Fruit fly (Drosophila melanogaster) whole organism, embryonic: ENCODE data around the gene CG10252.

Experiments
- CG10366 ChIP-seq: fragments of 200-800 bp; sonication (Bioruptor generic); IDR thresholded peaks from 2 replicates; pipeline ENCODE4 v1.3.6; 2022; ENCODE audit warnings: missing biosample characterization, missing genetic modification characterization
- CG11456 ChIP-seq: fragments of 200-800 bp; sonication (Bioruptor generic); IDR thresholded peaks from 3 replicates; pipeline ENCODE4 v1.3.6; 2022; ENCODE audit warnings: missing biosample characterization, missing genetic modification characterization
- CG12155 ChIP-seq: fragments of 200-800 bp; sonication (Bioruptor generic); optimal IDR thresholded peaks from 3 replicates; lab custom pipeline; 2016; ENCODE audit warnings: missing biosample characterization, missing genetic modification characterization
- CG12391 ChIP-seq: fragments of 200-800 bp; sonication (Bioruptor generic); optimal IDR thresholded peaks from 3 replicates; lab custom pipeline; 2018; ENCODE audit warnings: missing biosample characterization, mild to moderate bottlenecking, missing genetic modification characterization, moderate library complexity
- CG13123 ChIP-seq: fragments of 200-800 bp; sonication (Bioruptor generic); optimal IDR thresholded peaks from 2 replicates; lab custom pipeline; 2016; ENCODE audit warnings: missing biosample characterization, missing genetic modification characterization
- CG13424 ChIP-seq: fragments of 200-800 bp; sonication (Bioruptor generic); optimal IDR thresholded peaks from 2 replicates; lab custom pipeline; 2019; ENCODE audit warnings: missing biosample characterization, mild to moderate bottlenecking, missing genetic modification characterization, moderate library complexity
- CG14710 ChIP-seq: fragments of 200-800 bp; sonication (Bioruptor generic); optimal IDR thresholded peaks from 3 replicates; lab custom pipeline; 2019; ENCODE audit warnings: missing biosample characterization, mild to moderate bottlenecking, missing genetic modification characterization, moderate library complexity
- CG1647 ChIP-seq: fragments of 200-800 bp; sonication (Bioruptor generic); optimal IDR thresholded peaks from 3 replicates; lab custom pipeline; 2016; ENCODE audit warnings: missing biosample characterization, missing genetic modification characterization
- CG18476 ChIP-seq: fragments of 200-800 bp; sonication (Bioruptor generic); optimal IDR thresholded peaks from 2 replicates; lab custom pipeline; 2016; ENCODE audit warnings: missing biosample characterization, mild to moderate bottlenecking, missing genetic modification characterization
- CG2889 ChIP-seq: fragments of 200-800 bp; sonication (Bioruptor generic); IDR thresholded peaks from 3 replicates; pipeline ENCODE4 v1.3.6; 2022; ENCODE audit warnings: missing biosample characterization, missing genetic modification characterization
- CG31441 ChIP-seq: fragments of 200-800 bp; sonication (Bioruptor generic); IDR thresholded peaks from 2 replicates; pipeline ENCODE4 v1.3.6; 2022; ENCODE audit warnings: missing biosample characterization, missing genetic modification characterization
- CG3163 ChIP-seq: fragments of 200-800 bp; sonication (Bioruptor generic); optimal IDR thresholded peaks from 3 replicates; lab custom pipeline; 2016; ENCODE audit warnings: missing biosample characterization, missing genetic modification characterization
- CG34376 ChIP-seq: fragments of 200-800 bp; sonication (Bioruptor generic); optimal IDR thresholded peaks from 2 replicates; lab custom pipeline; 2018; ENCODE audit warnings: missing biosample characterization, mild to moderate bottlenecking, missing genetic modification characterization
- CG4328 ChIP-seq: fragments of 200-800 bp; sonication (Bioruptor generic); optimal IDR thresholded peaks from 3 replicates; lab custom pipeline; 2017; ENCODE audit warnings: missing biosample characterization, missing genetic modification reagents, missing genetic modification characterization
- CG4820 ChIP-seq: fragments of 200-800 bp; sonication (Bioruptor generic); optimal IDR thresholded peaks from 3 replicates; lab custom pipeline; 2016; ENCODE audit warnings: missing biosample characterization, missing genetic modification characterization
- CG6689 ChIP-seq: fragments of 200-800 bp; sonication (Bioruptor generic); IDR thresholded peaks from 2 replicates; pipeline ENCODE4 v1.3.6; 2022; ENCODE audit warnings: missing biosample characterization, missing genetic modification characterization
- CG7357 ChIP-seq: fragments of 200-800 bp; sonication (Bioruptor generic); IDR thresholded peaks from 3 replicates; pipeline ENCODE4 v1.3.6; 2022; ENCODE audit warnings: missing biosample characterization, missing genetic modification characterization
- CG7987 ChIP-seq: fragments of 200-800 bp; sonication (Bioruptor generic); optimal IDR thresholded peaks from 2 replicates; lab custom pipeline; 2018; ENCODE audit warnings: missing biosample characterization, mild to moderate bottlenecking, missing genetic modification characterization, moderate library complexity
- CG8089 ChIP-seq: fragments of 200-800 bp; sonication (Bioruptor generic); optimal IDR thresholded peaks from 3 replicates; lab custom pipeline; 2016; ENCODE audit warnings: missing biosample characterization, missing genetic modification characterization
- CG8944 ChIP-seq: fragments of 200-800 bp; sonication (Bioruptor generic); optimal IDR thresholded peaks from 3 replicates; lab custom pipeline; 2016; ENCODE audit warnings: missing biosample characterization, missing genetic modification characterization
- Dip2 ChIP-seq: fragments of 200-800 bp; sonication (Bioruptor generic); IDR thresholded peaks from 2 replicates; pipeline ENCODE4 v1.3.6; 2022; ENCODE audit warnings: missing biosample characterization, missing genetic modification characterization
- Eip74EF ChIP-seq, 2 experiments: fragments of 200-800 bp in 1 of 2; fragments of >200 bp in 1 of 2; sonication (Bioruptor generic) in 1 of 2; optimal IDR thresholded peaks; 2 replicates each; lab custom pipeline; 2017 to 2019; ENCODE audit warnings: missing biosample characterization in 2 of 2, missing genetic modification characterization in 2 of 2, mild to moderate bottlenecking in 1 of 2, moderate library complexity in 1 of 2
- Gug ChIP-seq: fragments of 200-800 bp; sonication (Bioruptor generic); IDR thresholded peaks from 4 replicates; pipeline ENCODE4 v1.3.6; 2022; ENCODE audit warnings: missing biosample characterization, missing genetic modification characterization
- HHEX ChIP-seq: fragments of 200-800 bp; sonication (Bioruptor generic); optimal IDR thresholded peaks from 3 replicates; lab custom pipeline; 2017; ENCODE audit warnings: missing biosample characterization, mild to moderate bottlenecking, missing genetic modification characterization, missing genetic modification reagents
- HLH3B ChIP-seq: fragments of 200-800 bp; sonication (Bioruptor generic); IDR thresholded peaks from 2 replicates; pipeline ENCODE4 v1.3.6; 2022; ENCODE audit warnings: missing biosample characterization, missing genetic modification characterization
- Poxn ChIP-seq: fragments of 200-800 bp; sonication (Bioruptor generic); IDR thresholded peaks from 2 replicates; pipeline ENCODE4 v1.3.6; 2022; ENCODE audit warnings: missing biosample characterization, missing genetic modification characterization
- Spps ChIP-seq: fragments of 200-800 bp; sonication (Bioruptor generic); optimal IDR thresholded peaks from 2 replicates; lab custom pipeline; 2018; ENCODE audit warnings: missing biosample characterization, mild to moderate bottlenecking, missing genetic modification characterization
- Vsx1 ChIP-seq: fragments of 200-800 bp; sonication (Bioruptor generic); optimal IDR thresholded peaks from 2 replicates; lab custom pipeline; 2017; ENCODE audit warnings: missing biosample characterization, mild to moderate bottlenecking, missing genetic modification characterization, missing genetic modification reagents
- br ChIP-seq: fragments of >200 bp; optimal IDR thresholded peaks from 2 replicates; lab custom pipeline; 2017
- chinmo ChIP-seq: fragments of 200-800 bp; sonication (Bioruptor generic); IDR thresholded peaks from 4 replicates; pipeline ENCODE4 v1.3.6; 2022; ENCODE audit warnings: missing biosample characterization, missing genetic modification characterization; ENCODE audit not compliant: partially characterized antibody
- disco-r ChIP-seq: fragments of 200-800 bp; sonication (Bioruptor generic); optimal IDR thresholded peaks from 2 replicates; lab custom pipeline; 2016; ENCODE audit warnings: missing biosample characterization, missing genetic modification characterization
- jing ChIP-seq: fragments of 200-800 bp; sonication (Bioruptor generic); optimal IDR thresholded peaks from 2 replicates; lab custom pipeline; 2018; ENCODE audit warnings: missing biosample characterization, mild to moderate bottlenecking, missing genetic modification characterization
- kay ChIP-seq: fragments of 200-800 bp; sonication (Bioruptor generic); optimal IDR thresholded peaks from 2 replicates; lab custom pipeline; 2016; ENCODE audit warnings: missing biosample characterization, missing genetic modification characterization
- ken ChIP-seq: fragments of 200-800 bp; sonication (Bioruptor generic); IDR thresholded peaks from 3 replicates; pipeline ENCODE4 v1.3.6; 2022; ENCODE audit warnings: missing biosample characterization, missing genetic modification characterization
- lbe ChIP-seq: fragments of 200-800 bp; sonication (Bioruptor generic); optimal IDR thresholded peaks from 2 replicates; lab custom pipeline; 2016; ENCODE audit warnings: missing biosample characterization, mild to moderate bottlenecking, missing genetic modification characterization
- luna ChIP-seq: fragments of 200-800 bp; sonication (Bioruptor generic); optimal IDR thresholded peaks from 2 replicates; lab custom pipeline; 2016; ENCODE audit warnings: missing biosample characterization, missing genetic modification characterization
- maf-S ChIP-seq: fragments of 200-800 bp; sonication (Bioruptor generic); optimal IDR thresholded peaks from 2 replicates; lab custom pipeline; 2016; ENCODE audit warnings: missing biosample characterization, missing genetic modification characterization
- nau ChIP-seq: fragments of 200-800 bp; sonication (Bioruptor generic); optimal IDR thresholded peaks from 3 replicates; lab custom pipeline; 2017; ENCODE audit warnings: missing biosample characterization, mild to moderate bottlenecking, missing genetic modification characterization, missing genetic modification reagents
- nerfin-1 ChIP-seq: fragments of 200-800 bp; sonication (Bioruptor generic); optimal IDR thresholded peaks from 3 replicates; lab custom pipeline; 2019; ENCODE audit warnings: missing biosample characterization, mild to moderate bottlenecking, missing genetic modification characterization, moderate library complexity
- nerfin-2 ChIP-seq: fragments of 200-800 bp; sonication (Bioruptor generic); IDR thresholded peaks from 2 replicates; pipeline ENCODE4 v1.3.6; 2022; ENCODE audit warnings: missing biosample characterization, missing genetic modification characterization; ENCODE audit not compliant: partially characterized antibody
- pb ChIP-seq: fragments of 200-800 bp; sonication (Bioruptor generic); optimal IDR thresholded peaks from 3 replicates; lab custom pipeline; 2016; ENCODE audit warnings: missing biosample characterization, missing genetic modification characterization
- pfk ChIP-seq: fragments of 200-800 bp; sonication (Bioruptor generic); optimal IDR thresholded peaks from 2 replicates; lab custom pipeline; 2018; ENCODE audit warnings: missing biosample characterization, mild to moderate bottlenecking, missing genetic modification characterization, moderate library complexity
- rib ChIP-seq: fragments of 200-800 bp; sonication (Bioruptor generic); IDR thresholded peaks from 2 replicates; pipeline ENCODE4 v1.3.6; 2022; ENCODE audit warnings: missing biosample characterization, missing genetic modification characterization
- sens ChIP-seq: fragments of 200-800 bp; sonication (Bioruptor generic); peaks from one replicate; lab custom pipeline; 2016; ENCODE audit warnings: missing biosample characterization, missing genetic modification characterization
- twi ChIP-seq: fragments of 200-800 bp; optimal IDR thresholded peaks from 2 replicates; lab custom pipeline; 2019; ENCODE audit warnings: missing biosample characterization, mild to moderate bottlenecking, missing genetic modification characterization, moderate library complexity
- wek ChIP-seq: fragments of 200-800 bp; sonication (Bioruptor generic); optimal IDR thresholded peaks from 3 replicates; lab custom pipeline; 2018; ENCODE audit warnings: missing biosample characterization, mild to moderate bottlenecking, missing genetic modification characterization, moderate library complexity
- yki ChIP-seq: fragments of >200 bp; optimal IDR thresholded peaks from 3 replicates; lab custom pipeline; 2018
- z ChIP-seq: fragments of 200-800 bp; sonication (Bioruptor generic); IDR thresholded peaks from 3 replicates; pipeline ENCODE4 v1.3.6; 2022; ENCODE audit warnings: missing biosample characterization, missing genetic modification characterization
- zfh2 ChIP-seq: fragments of 200-800 bp; sonication (Bioruptor generic); optimal IDR thresholded peaks from 2 replicates; lab custom pipeline; 2016; ENCODE audit warnings: missing biosample characterization, missing genetic modification characterization

Gene CG10252

DNA sequence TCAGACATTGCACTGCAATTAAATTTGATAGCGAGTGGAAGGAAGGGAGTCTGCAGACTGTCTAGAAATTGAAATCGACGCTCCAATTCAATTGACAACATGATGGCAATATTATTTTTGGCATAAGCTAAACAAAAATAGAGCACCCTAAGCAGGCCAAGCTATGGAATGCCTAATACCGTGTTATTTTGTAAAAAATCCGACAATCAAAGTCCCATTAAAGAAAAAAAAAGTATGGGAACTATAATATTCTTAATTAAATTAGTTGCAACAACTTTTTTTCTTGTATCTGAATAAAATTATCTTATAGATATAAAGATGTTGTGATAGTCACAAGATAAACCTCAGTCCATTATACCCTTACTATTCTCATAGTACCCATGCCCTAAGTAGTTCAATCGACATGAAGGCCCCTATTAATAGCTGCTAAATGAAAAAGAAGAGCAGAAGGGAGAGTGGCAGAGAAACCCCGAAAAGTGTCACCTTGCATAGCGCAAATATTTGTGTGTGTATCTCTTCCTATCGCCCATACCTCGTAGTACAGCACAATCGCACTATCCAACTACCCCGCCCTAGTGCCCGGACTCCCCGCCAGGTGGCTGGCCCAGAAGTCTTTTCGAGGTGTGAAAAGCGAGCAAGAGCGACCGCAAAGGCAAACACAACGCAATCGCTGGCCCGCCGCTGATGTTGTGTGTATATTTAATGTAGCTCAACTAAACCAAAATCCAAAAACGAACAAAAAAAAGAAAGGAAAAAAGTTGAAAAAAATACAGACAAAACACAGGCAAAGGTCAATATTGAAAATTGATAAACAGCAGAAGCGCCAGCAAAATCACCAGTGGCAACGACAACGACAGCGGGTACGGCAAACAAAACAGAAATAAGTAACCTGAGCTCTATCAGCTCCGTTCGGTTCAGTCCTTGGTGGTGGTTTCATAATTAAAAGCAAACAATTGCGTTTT, 38.4 kb downstream of the CG10252 start (continued):
- TF ChIP-seq CG8089 (GFP tag; lab: Kevin White, UChicago) (peak; percentile 84), CG18476 (no peak), Eip74EF (GFP tag; optimal IDR thresholded peaks at IDR 0.05; lab: Kevin White, UChicago) (peak in 1 of 2 experiments; percentile 25), CG2889 (no peak), nau (peak; percentile 78), CG12391 (peak; percentile 42), br (lab: Kevin White, UChicago) (no peak), pb (GFP tag; lab: Kevin White, UChicago) (peak; percentile 46), CG12155 (GFP tag; lab: Kevin White, UChicago) (no peak), CG13424 (tag; lab: Kevin White, UChicago) (peak; percentile 56), ken (0 out of 3 replicates have a peak, but pooled peaks have one; percentile 6), Vsx1 (GFP tag; lab: Kevin White, UChicago) (peak; percentile 79), rib (GFP tag; lab: Robert Waterston, UW) (0 out of 2 replicates have a peak, but pooled peaks have one; percentile 17), HHEX (GFP tag; lab: Kevin White, UChicago) (peak; percentile 80), CG34376 (GFP tag; lab: Kevin White, UChicago) (peak; percentile 88), z (GFP tag; lab: Robert Waterston, UW) (peak; percentile 65; the same call in 2 of the 3 replicates), HLH3B (GFP tag; lab: Robert Waterston, UW) (peak; percentile 27; the same call in 1 of the 2 replicates), CG4328 (peak; percentile 58), CG31441 (GFP tag; lab: Robert Waterston, UW) (peak; percentile 41), sens (GFP tag; lab: Kevin White, UChicago) (peak; percentile 96), lbe (GFP tag; lab: Kevin White, UChicago) (no peak), twi (peak; percentile 50), nerfin-2 (GFP tag; lab: Robert Waterston, UW) (0 out of 2 replicates have a peak, but pooled peaks have one; percentile 11), jing (no peak), luna (GFP tag; lab: Kevin White, UChicago) (no peak), yki (no peak), CG14710 (peak; percentile 76), wek (GFP tag; lab: Kevin White, UChicago) (peak; percentile 64), Dip2 (no peak), disco-r (GFP tag; lab: Kevin White, UChicago) (peak; percentile 48), kay (GFP tag; lab: Kevin White, UChicago) (no peak), CG7987 (GFP tag; lab: Kevin White, UChicago) (peak; percentile 61), CG8944 (peak; percentile 46), CG10366 (GFP tag; lab: Robert Waterston, UW) (no peak; the same call in 1 of the 2 replicates), Gug (GFP tag; lab: Robert Waterston, UW) (no peak), CG6689 (GFP tag; lab: Robert Waterston, UW) (peak; percentile 63), CG1647 (GFP tag; lab: Kevin White, UChicago) (no peak), zfh2 (GFP tag; lab: Kevin White, UChicago) (no peak), nerfin-1 (tag; lab: Kevin White, UChicago) (peak; percentile 76), maf-S (GFP tag; lab: Kevin White, UChicago) (peak; percentile 55), pfk (GFP tag; lab: Kevin White, UChicago) (peak; percentile 41), Spps (tag; lab: Kevin White, UChicago) (peak; percentile 37), CG11456 (GFP tag; lab: Robert Waterston, UW) (no peak), CG3163 (GFP tag; lab: Kevin White, UChicago) (peak; percentile 59), chinmo (GFP tag; lab: Robert Waterston, UW) (peak; percentile 31; the same call in 1 of the 4 replicates), CG7357 (GFP tag; lab: Robert Waterston, UW) (no peak), Poxn (GFP tag; lab: Robert Waterston, UW) (no peak), CG4820 (peak; percentile 1), CG13123 (GFP tag; lab: Kevin White, UChicago) (peak; percentile 73)
